Worm (Caenorhabditis elegans) whole organism, L1 larva: ENCODE results near the gene M163.8.

Experiments
- jun-1 ChIP-seq: fragments of 150-350 bp; optimal IDR thresholded peaks from 2 replicates; lab custom pipeline; 2014; ENCODE audit warnings: missing biosample characterization, missing genetic modification reagents, missing genetic modification characterization
- mdl-1 ChIP-seq, 2 experiments: fragments of 150-350 bp; optimal IDR thresholded peaks; 2 replicates each; lab custom pipeline; 2014 to 2017; ENCODE audit warnings: missing biosample characterization in 2 of 2, missing genetic modification characterization in 2 of 2, inconsistent platforms in 1 of 2
- skn-1 ChIP-seq: fragments of 150-350 bp; optimal IDR thresholded peaks from 2 replicates; lab custom pipeline; 2014; ENCODE audit warnings: missing biosample characterization, missing genetic modification characterization

ce11 chrX:14464513-14464912 is 20.4 kb upstream of the M163.8 start, which contains the start of gene M163.7:
- no peak for TF ChIP-seq mdl-1 (tag; optimal IDR thresholded peaks at IDR 0.05; lab: Kevin White, UChicago)
- no peak for TF ChIP-seq jun-1
- TF ChIP-seq skn-1 (tag; lab: Kevin White, UChicago), result no peak
